Fruit fly (Drosophila melanogaster): ENCODE results near the gene Rab6.

The Rab6 gene

DNA sequence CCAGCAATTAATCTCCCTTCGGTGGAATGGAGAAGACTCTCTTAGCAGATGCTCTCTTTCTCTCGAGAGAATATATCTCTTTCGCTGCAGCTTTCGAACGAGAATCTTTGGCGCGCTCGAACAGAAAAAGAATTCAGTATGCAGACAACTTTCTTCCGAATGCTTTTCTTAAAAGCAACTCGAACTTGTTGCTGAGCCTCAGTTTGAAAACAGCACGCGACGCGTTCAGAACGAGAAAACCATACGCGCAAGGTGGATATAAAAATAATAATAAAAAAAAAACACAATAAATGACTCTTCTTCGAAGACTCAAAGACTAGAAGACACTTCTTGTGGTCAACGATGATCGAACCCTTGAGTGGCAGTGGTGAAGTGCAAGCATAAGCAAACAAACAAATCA lies 5.2 kb upstream of the Rab6 start, which contains the start of gene CG17211:
CG17211 (plus strand) TSS at position 202 of the 400 bp plus-strand sequence.
- no peak for TF ChIP-seq foxo (GFP tag; optimal IDR thresholded peaks at IDR 0.05)
- TF ChIP-seq N (GFP tag; optimal IDR thresholded peaks at IDR 0.05) = no peak
- no peak for TF ChIP-seq sage (GFP tag; optimal IDR thresholded peaks at IDR 0.05)
- TF ChIP-seq ey (GFP tag; optimal IDR thresholded peaks at IDR 0.05) = no peak
- TF ChIP-seq br (GFP tag; optimal IDR thresholded peaks at IDR 0.05) = no peak
- no peak for TF ChIP-seq h (GFP tag; optimal IDR thresholded peaks at IDR 0.05)
- no peak for TF ChIP-seq psq (GFP tag; optimal IDR thresholded peaks at IDR 0.05)
- no peak for TF ChIP-seq Mio (GFP tag; optimal IDR thresholded peaks at IDR 0.05)
- TF ChIP-seq CrebA (GFP tag; optimal IDR thresholded peaks at IDR 0.05; ENCODE audit: borderline replicate concordance) = no peak
- no peak for TF ChIP-seq sv (GFP tag; optimal IDR thresholded peaks at IDR 0.05)
- no peak for TF ChIP-seq Dif (GFP tag; optimal IDR thresholded peaks at IDR 0.05; ENCODE audit: partially characterized antibody)

DNA sequence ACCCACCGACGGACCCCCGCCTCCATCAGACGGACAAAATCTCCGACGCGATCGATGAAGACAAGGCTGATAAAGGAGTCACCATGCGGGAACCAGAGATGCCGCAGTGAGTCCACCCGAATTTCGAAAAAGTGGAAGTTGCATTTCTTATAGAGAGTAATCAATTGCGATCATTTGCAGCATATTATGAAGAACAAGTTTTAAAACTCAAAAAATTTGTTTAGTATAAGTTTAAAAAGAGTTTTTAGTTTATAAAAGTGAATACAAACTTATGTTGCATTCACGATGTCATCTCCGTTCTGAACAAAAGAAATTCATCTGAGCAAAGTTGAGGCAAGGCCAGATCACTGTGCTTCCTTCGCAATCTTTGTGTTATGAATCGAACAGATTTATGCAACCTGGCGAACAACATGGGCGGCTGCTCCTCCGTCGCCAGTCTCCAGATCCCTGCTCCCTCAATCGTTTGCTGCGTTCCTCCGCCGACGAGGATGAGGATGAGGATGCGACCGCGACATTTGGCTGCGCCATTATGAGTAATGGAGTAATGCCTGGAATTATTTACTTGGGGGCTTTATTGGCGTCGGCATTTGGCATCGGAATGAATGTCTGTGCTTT lies 4.1 kb upstream of the Rab6 start:
- TF ChIP-seq CG9705 (GFP tag; optimal IDR thresholded peaks at IDR 0.05) (no peak), OdsH (GFP tag; optimal IDR thresholded peaks at IDR 0.05) (peak; percentile 49), Hnf4 (GFP tag; optimal IDR thresholded peaks at IDR 0.05) (peak; percentile 39), Hr78 (GFP tag; optimal IDR thresholded peaks at IDR 0.05) (no peak), pan (optimal IDR thresholded peaks at IDR 0.05) (no peak), tai (GFP tag; optimal IDR thresholded peaks at IDR 0.05) (no peak), rgr (GFP tag; optimal IDR thresholded peaks at IDR 0.05) (peak; percentile 12), sage (GFP tag; optimal IDR thresholded peaks at IDR 0.05) (no peak), dsf (GFP tag; optimal IDR thresholded peaks at IDR 0.05; ENCODE audit: borderline replicate concordance) (no peak), br (GFP tag; optimal IDR thresholded peaks at IDR 0.05) (peak; percentile 56), usp (GFP tag; optimal IDR thresholded peaks at IDR 0.05) (no peak), N (GFP tag; optimal IDR thresholded peaks at IDR 0.05) (no peak), Sp1 (GFP tag; optimal IDR thresholded peaks at IDR 0.05) (peak; percentile 47), Hr83 (GFP tag; optimal IDR thresholded peaks at IDR 0.05; ENCODE audit: poor library complexity, severe bottlenecking) (no peak), GATAd (GFP tag; optimal IDR thresholded peaks at IDR 0.05) (no peak), sv (GFP tag; optimal IDR thresholded peaks at IDR 0.05) (no peak), Dif (GFP tag; optimal IDR thresholded peaks at IDR 0.05; ENCODE audit: partially characterized antibody) (no peak), Vsx2 (GFP tag; optimal IDR thresholded peaks at IDR 0.05; ENCODE audit: partially characterized antibody) (no peak), fru (GFP tag; optimal IDR thresholded peaks at IDR 0.05) (peak; percentile 87), Abd-B (GFP tag; optimal IDR thresholded peaks at IDR 0.05) (no peak), Jra (GFP tag; optimal IDR thresholded peaks at IDR 0.05) (no peak), ey (GFP tag; optimal IDR thresholded peaks at IDR 0.05) (peak; percentile 51), psq (GFP tag; optimal IDR thresholded peaks at IDR 0.05) (peak; percentile 46), h (GFP tag; optimal IDR thresholded peaks at IDR 0.05) (peak; percentile 45), HLH106 (tag; optimal IDR thresholded peaks at IDR 0.05) (peak; percentile 47), Myc (optimal IDR thresholded peaks at IDR 0.05) (peak; percentile 12), foxo (GFP tag; optimal IDR thresholded peaks at IDR 0.05) (peak in 1 of 2 experiments; percentile 21), Mio (GFP tag; optimal IDR thresholded peaks at IDR 0.05) (no peak), brk (GFP tag; optimal IDR thresholded peaks at IDR 0.05) (no peak), woc (GFP tag; optimal IDR thresholded peaks at IDR 0.05) (peak; percentile 87), dmrt93B (GFP tag; optimal IDR thresholded peaks at IDR 0.05) (no peak), CG32264 (GFP tag; optimal IDR thresholded peaks at IDR 0.05) (no peak), lola (GFP tag; optimal IDR thresholded peaks at IDR 0.05) (no peak), jim (GFP tag; optimal IDR thresholded peaks at IDR 0.05) (no peak), Dfd (GFP tag; optimal IDR thresholded peaks at IDR 0.05) (no peak), dl (GFP tag; optimal IDR thresholded peaks at IDR 0.05; ENCODE audit: insufficient read depth in 1 of 2, partially characterized antibody in 2 of 2) (no peak), CrebA (GFP tag; optimal IDR thresholded peaks at IDR 0.05; ENCODE audit: borderline replicate concordance) (no peak), Rel (GFP tag; optimal IDR thresholded peaks at IDR 0.05) (no peak), Rel (tag; optimal IDR thresholded peaks at IDR 0.05) (no peak)
